Fruit fly (Drosophila melanogaster) whole organism, prepupa: ENCODE results near the gene pyd.
A peak's percentile ranks its signal among the peaks of the same experiment; 100 is the strongest.

Source experiments
- CG10631 ChIP-seq: fragments of 200-800 bp; sonication (Bioruptor generic); optimal IDR thresholded peaks from 2 replicates; lab custom pipeline; 2016; ENCODE audit warnings: missing biosample characterization, missing genetic modification characterization
- CG6808 ChIP-seq: fragments of 200-800 bp; sonication (Bioruptor generic); optimal IDR thresholded peaks from 3 replicates; lab custom pipeline; 2017; ENCODE audit warnings: missing biosample characterization, missing genetic modification characterization, mild to moderate bottlenecking, moderate library complexity, missing genetic modification reagents
- CG6854 ChIP-seq: fragments of 200-800 bp; sonication (Bioruptor generic); optimal IDR thresholded peaks from 2 replicates; lab custom pipeline; 2017; ENCODE audit warnings: missing biosample characterization, mild to moderate bottlenecking, missing genetic modification characterization
- CG8319 ChIP-seq: fragments of 200-800 bp; sonication (Bioruptor generic); optimal IDR thresholded peaks from 3 replicates; lab custom pipeline; 2016; ENCODE audit warnings: missing biosample characterization, missing genetic modification characterization
- Hr4 ChIP-seq: fragments of 200-800 bp; sonication (Bioruptor generic); optimal IDR thresholded peaks from 3 replicates; lab custom pipeline; 2016; ENCODE audit warnings: missing biosample characterization, missing genetic modification characterization
- pdm3 ChIP-seq: fragments of 200-800 bp; sonication (Bioruptor generic); optimal IDR thresholded peaks from 3 replicates; lab custom pipeline; 2016; ENCODE audit warnings: missing biosample characterization, missing genetic modification characterization
- svp ChIP-seq: fragments of 200-800 bp; sonication (Bioruptor generic); peaks from one replicate; lab custom pipeline; 2016; ENCODE audit warnings: missing biosample characterization, missing genetic modification characterization

- TF ChIP-seq svp (peak; percentile 83), CG6854 (GFP tag; lab: Kevin White, UChicago) (no peak), CG6808 (peak; percentile 1), CG8319 (no peak), pdm3 (GFP tag; lab: Kevin White, UChicago) (peak; percentile 30), Hr4 (GFP tag; lab: Kevin White, UChicago) (no peak), CG10631 (GFP tag; lab: Kevin White, UChicago) (no peak)
Observed at dm6 chr3R:8957739-8958138, 26.0 kb upstream of the pyd start.
